Worm (Caenorhabditis elegans): Measurements from ENCODE around the gene akt-1.

The akt-1 gene

DNA sequence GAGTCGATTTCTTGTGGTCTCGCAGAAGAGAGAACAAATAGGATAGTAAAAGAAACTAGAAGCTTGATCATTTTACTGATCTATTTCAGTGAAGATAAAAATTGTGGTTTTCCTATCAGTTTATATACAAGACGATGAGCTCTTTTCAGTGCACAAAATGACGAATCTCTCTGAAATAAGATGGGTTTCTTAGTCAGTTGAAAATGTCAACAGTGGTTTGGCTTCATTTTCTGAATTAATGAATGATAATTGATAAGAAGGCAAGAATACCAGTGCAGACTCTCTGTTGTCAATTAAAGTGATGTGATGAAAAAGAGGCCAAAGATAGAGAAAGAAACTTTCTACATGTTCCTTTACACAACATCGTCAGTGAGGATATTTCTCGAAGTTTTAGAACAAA is 32.7 kb downstream of the akt-1 start, which contains the start of gene lys-2:
TSS of gene lys-2 (minus strand) at position 101 of the 400 bp plus-strand sequence.
- TF ChIP-seq nhr-6 (tag; optimal IDR thresholded peaks at IDR 0.05) (peak; percentile 42), ceh-44 (GFP tag; IDR thresholded peaks at IDR 0.05) (no peak), spr-1 (tag; optimal IDR thresholded peaks at IDR 0.05) (no peak), aha-1 (tag) (peak; percentile 29), dve-1 (tag; optimal IDR thresholded peaks at IDR 0.05; ENCODE audit: insufficient read depth) (peak; percentile 39), pqm-1 (tag; optimal IDR thresholded peaks at IDR 0.05) (peak; percentile 88), daf-16 (GFP tag; optimal IDR thresholded peaks at IDR 0.05) (no peak), daf-16 (tag; optimal IDR thresholded peaks at IDR 0.05) (peak; percentile 94), lin-1 (GFP tag; IDR thresholded peaks at IDR 0.05) (0 out of 2 replicates have a peak, but pooled peaks have one; percentile 32), dmd-6 (GFP tag; IDR thresholded peaks at IDR 0.05) (peak; percentile 80), nhr-28 (tag; optimal IDR thresholded peaks at IDR 0.05) (peak; percentile 82)

DNA sequence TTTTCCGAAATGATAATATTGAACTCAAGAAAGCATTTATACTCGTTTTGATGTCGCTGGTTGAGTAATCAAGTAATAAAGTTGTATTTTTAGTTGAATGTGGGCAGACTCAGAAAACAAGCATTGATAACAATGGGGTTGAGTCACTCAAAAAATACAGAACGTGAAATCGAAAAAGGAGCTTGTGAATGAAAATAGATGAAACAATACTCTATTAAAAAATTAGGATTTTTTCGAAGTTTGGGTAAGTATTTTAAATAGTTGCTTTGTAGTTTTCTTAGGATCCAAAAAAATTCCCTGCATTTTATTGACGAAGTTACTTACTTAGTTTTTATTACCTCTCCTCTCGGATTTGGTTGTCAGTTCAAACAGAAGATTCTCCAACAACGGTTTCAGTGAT is 34.7 kb downstream of the akt-1 start, which contains the start of gene lys-3:
TSS of gene lys-3 (minus strand) at position 101 of the 400 bp plus-strand sequence.
- no peak for TF ChIP-seq nhr-41 (GFP tag; IDR thresholded peaks at IDR 0.05)
- no peak for TF ChIP-seq lim-7 (GFP tag; IDR thresholded peaks at IDR 0.05)
- no peak for TF ChIP-seq nhr-237 (tag; optimal IDR thresholded peaks at IDR 0.05)
- no peak for TF ChIP-seq nhr-76 (tag; optimal IDR thresholded peaks at IDR 0.05)
- TF ChIP-seq F10B5.3 (tag; optimal IDR thresholded peaks at IDR 0.05): no peak
- TF ChIP-seq Y75B8A.6 (GFP tag; IDR thresholded peaks at IDR 0.05): no peak
- no peak for TF ChIP-seq tag-97 (GFP tag; IDR thresholded peaks at IDR 0.05)
- no peak for TF ChIP-seq F49E8.2 (tag; optimal IDR thresholded peaks at IDR 0.05; ENCODE audit: borderline replicate concordance)
- TF ChIP-seq daf-8 (GFP tag; IDR thresholded peaks at IDR 0.05): no peak
- TF ChIP-seq jun-1 (tag; optimal IDR thresholded peaks at IDR 0.05): no peak
- TF ChIP-seq rbr-2 (tag; optimal IDR thresholded peaks at IDR 0.05): no peak
- no peak for TF ChIP-seq fkh-10 (GFP tag; optimal IDR thresholded peaks at IDR 0.05)
- no peak for TF ChIP-seq mep-1 (tag; optimal IDR thresholded peaks at IDR 0.05)
- TF ChIP-seq spr-1 (tag; optimal IDR thresholded peaks at IDR 0.05): no peak
- TF ChIP-seq Y105C5A.15 (GFP tag; IDR thresholded peaks at IDR 0.05): no peak

ce11 chrV:10285853-10286252 is 37.1 kb downstream of the akt-1 start:
- TF ChIP-seq nhr-76 (tag; optimal IDR thresholded peaks at IDR 0.05) (no peak), zfp-3 (GFP tag; conservative IDR thresholded peaks at IDR 0.05) (no peak), Y5F2A.4 (GFP tag; optimal IDR thresholded peaks at IDR 0.05) (no peak), mes-2 (tag; optimal IDR thresholded peaks at IDR 0.05; ENCODE audit: poor library complexity, severe bottlenecking) (no peak), Y75B8A.6 (GFP tag; IDR thresholded peaks at IDR 0.05) (no peak), sdz-12 (GFP tag; optimal IDR thresholded peaks at IDR 0.05) (no peak), lin-39 (tag; optimal IDR thresholded peaks at IDR 0.05) (no peak), T20F7.1 (GFP tag; optimal IDR thresholded peaks at IDR 0.05) (no peak), ceh-44 (GFP tag; IDR thresholded peaks at IDR 0.05) (no peak), F49E8.2 (tag; optimal IDR thresholded peaks at IDR 0.05; ENCODE audit: borderline replicate concordance) (no peak), hlh-11 (tag; optimal IDR thresholded peaks at IDR 0.05) (no peak), dve-1 (tag; optimal IDR thresholded peaks at IDR 0.05; ENCODE audit: insufficient read depth) (no peak)

DNA sequence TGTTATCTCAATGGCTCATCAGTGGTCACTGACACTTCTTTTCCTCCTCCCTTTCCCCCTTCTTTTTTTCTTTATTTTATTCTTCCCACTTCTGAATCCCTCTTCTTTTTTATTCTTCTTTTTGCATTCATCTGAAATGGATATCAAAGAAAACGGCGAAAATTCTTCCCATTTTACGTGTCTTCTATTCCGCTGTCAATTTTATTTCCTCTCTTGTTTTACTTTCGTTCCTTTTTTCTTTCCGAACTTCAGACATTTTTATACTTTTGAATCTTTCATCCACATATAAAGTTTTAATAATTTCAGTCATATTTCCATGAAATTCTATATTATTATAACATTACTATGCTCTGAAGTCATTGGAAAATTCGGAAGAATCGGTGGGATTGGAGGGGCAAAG is 38.6 kb downstream of the akt-1 start, which contains the start of gene B0024.3:
TSS of gene B0024.3 (plus strand) at position 301 of the 400 bp plus-strand sequence.
- no peak for TF ChIP-seq ceh-20 (GFP tag; IDR thresholded peaks at IDR 0.05)
- no peak for TF ChIP-seq nhr-41 (GFP tag; IDR thresholded peaks at IDR 0.05)
- no peak for TF ChIP-seq ztf-11 (tag; optimal IDR thresholded peaks at IDR 0.05)
- TF ChIP-seq ctbp-1 (GFP tag; IDR thresholded peaks at IDR 0.05): no peak
- no peak for TF ChIP-seq mdt-29 (GFP tag; IDR thresholded peaks at IDR 0.05)
- no peak for TF ChIP-seq spr-3 (GFP tag; optimal IDR thresholded peaks at IDR 0.05)
- TF ChIP-seq Y48G9A.11 (GFP tag; IDR thresholded peaks at IDR 0.05): no peak
- no peak for TF ChIP-seq madf-9 (GFP tag; conservative IDR thresholded peaks at IDR 0.05)
- no peak for TF ChIP-seq php-3 (GFP tag; IDR thresholded peaks at IDR 0.05)
- no peak for TF ChIP-seq mxl-2 (GFP tag; conservative IDR thresholded peaks at IDR 0.05)
- no peak for TF ChIP-seq ama-1 (optimal IDR thresholded peaks at IDR 0.05)

Measured in whole organism, L4 larva.